Worm (Caenorhabditis elegans): ENCODE results near the gene cey-4.

ce11 chrIII:10822494-10823113 lies 45.9 kb downstream of the cey-4 start:
- TF ChIP-seq ztf-11 (tag; optimal IDR thresholded peaks at IDR 0.05) (no peak), unc-39 (tag; optimal IDR thresholded peaks at IDR 0.05) (no peak), ces-1 (GFP tag; optimal IDR thresholded peaks at IDR 0.05) (no peak), pha-4 (tag; optimal IDR thresholded peaks at IDR 0.05) (no peak), unc-62 (GFP tag; optimal IDR thresholded peaks at IDR 0.05) (no peak), elt-3 (tag; optimal IDR thresholded peaks at IDR 0.05) (no peak), zip-8 (tag; optimal IDR thresholded peaks at IDR 0.05) (peak; percentile 22), snpc-4 (tag; optimal IDR thresholded peaks at IDR 0.05) (no peak), elt-1 (tag; optimal IDR thresholded peaks at IDR 0.05; ENCODE audit: borderline replicate concordance, insufficient read depth) (no peak), nhr-76 (tag; optimal IDR thresholded peaks at IDR 0.05) (no peak), nhr-28 (tag; optimal IDR thresholded peaks at IDR 0.05) (no peak), sptf-1 (tag; optimal IDR thresholded peaks at IDR 0.05) (no peak)

All from whole organism, mixed stage, embryonic.